Fruit fly (Drosophila melanogaster): Measurements from ENCODE around the gene MsrA.

The MsrA gene

dm6 chr3L:15547187-15547790, 36.4 kb downstream of the MsrA start:
- no peak for TF ChIP-seq CG11617 (GFP tag; optimal IDR thresholded peaks at IDR 0.05)
- TF ChIP-seq kay (GFP tag; ENCODE audit: borderline replicate concordance) = peak; percentile 64
- TF ChIP-seq cic (GFP tag; optimal IDR thresholded peaks at IDR 0.05) = peak; percentile 8
- TF ChIP-seq CG7045 (GFP tag; optimal IDR thresholded peaks at IDR 0.05) = no peak

- TF ChIP-seq CG14711 (tag; optimal IDR thresholded peaks at IDR 0.05) (no peak), CG1620 (GFP tag; optimal IDR thresholded peaks at IDR 0.05) (no peak), Clk (GFP tag; optimal IDR thresholded peaks at IDR 0.05) (no peak), CG11617 (GFP tag; optimal IDR thresholded peaks at IDR 0.05) (peak; percentile 3), CG33017 (tag; optimal IDR thresholded peaks at IDR 0.05) (peak; percentile 12), ovo (GFP tag; optimal IDR thresholded peaks at IDR 0.05) (no peak), kay (GFP tag; ENCODE audit: borderline replicate concordance) (no peak), CG7045 (GFP tag; optimal IDR thresholded peaks at IDR 0.05) (peak; percentile 0), CG5204 (GFP tag; optimal IDR thresholded peaks at IDR 0.05) (no peak), cic (GFP tag; optimal IDR thresholded peaks at IDR 0.05) (peak; percentile 2)
Measured at dm6 chr3L:15548843-15549242, 38.0 kb downstream of the MsrA start.

- TF ChIP-seq Hr96 (GFP tag; optimal IDR thresholded peaks at IDR 0.05) (no peak), Crg-1 (GFP tag; optimal IDR thresholded peaks at IDR 0.05) (no peak), CG7101 (tag; optimal IDR thresholded peaks at IDR 0.05) (peak; percentile 45), pad (GFP tag; optimal IDR thresholded peaks at IDR 0.05) (peak; percentile 94), toe (GFP tag; optimal IDR thresholded peaks at IDR 0.05) (no peak), CG33017 (tag; optimal IDR thresholded peaks at IDR 0.05) (peak; percentile 59), CG12768 (GFP tag; optimal IDR thresholded peaks at IDR 0.05) (peak; percentile 96), tj (GFP tag; optimal IDR thresholded peaks at IDR 0.05) (peak; percentile 86), CG1620 (GFP tag; optimal IDR thresholded peaks at IDR 0.05) (no peak), Mnt (GFP tag; optimal IDR thresholded peaks at IDR 0.05) (peak; percentile 59), CG14711 (tag; optimal IDR thresholded peaks at IDR 0.05) (peak; percentile 65), CG5204 (GFP tag; optimal IDR thresholded peaks at IDR 0.05) (no peak), Clk (GFP tag; optimal IDR thresholded peaks at IDR 0.05) (peak; percentile 54), cnc (optimal IDR thresholded peaks at IDR 0.05) (no peak), cic (GFP tag; optimal IDR thresholded peaks at IDR 0.05) (peak; percentile 72), CG11617 (GFP tag; optimal IDR thresholded peaks at IDR 0.05) (peak; percentile 14), bab1 (GFP tag; optimal IDR thresholded peaks at IDR 0.05) (peak; percentile 68), CG7045 (GFP tag; optimal IDR thresholded peaks at IDR 0.05) (peak; percentile 27), ovo (GFP tag; optimal IDR thresholded peaks at IDR 0.05) (no peak), kay (GFP tag; ENCODE audit: borderline replicate concordance) (peak; percentile 95)
Measured at dm6 chr3L:15553993-15554644, 43.3 kb downstream of the MsrA start, which contains the start of gene AGO2. Gene AGO2, plus strand, starts transcription at chr3L:15554113.

dm6 chr3L:15562727-15563057, 51.8 kb downstream of the MsrA start:
- no peak for TF ChIP-seq Crg-1 (GFP tag; optimal IDR thresholded peaks at IDR 0.05)
- TF ChIP-seq CG14711 (tag; optimal IDR thresholded peaks at IDR 0.05) = no peak
- no peak for TF ChIP-seq cic (GFP tag; optimal IDR thresholded peaks at IDR 0.05)
- TF ChIP-seq CG1620 (GFP tag; optimal IDR thresholded peaks at IDR 0.05) = no peak
- no peak for TF ChIP-seq CG33017 (tag; optimal IDR thresholded peaks at IDR 0.05)
- TF ChIP-seq bab1 (GFP tag; optimal IDR thresholded peaks at IDR 0.05) = no peak
- TF ChIP-seq cnc (optimal IDR thresholded peaks at IDR 0.05) = no peak
- TF ChIP-seq CG12768 (GFP tag; optimal IDR thresholded peaks at IDR 0.05) = no peak
- TF ChIP-seq tj (GFP tag; optimal IDR thresholded peaks at IDR 0.05) = no peak
- TF ChIP-seq toe (GFP tag; optimal IDR thresholded peaks at IDR 0.05) = no peak
- no peak for TF ChIP-seq CG7045 (GFP tag; optimal IDR thresholded peaks at IDR 0.05)
- TF ChIP-seq CG5204 (GFP tag; optimal IDR thresholded peaks at IDR 0.05) = no peak
- TF ChIP-seq kay (GFP tag; ENCODE audit: borderline replicate concordance) = no peak
- TF ChIP-seq CG7101 (tag; optimal IDR thresholded peaks at IDR 0.05) = no peak
- no peak for TF ChIP-seq Clk (GFP tag; optimal IDR thresholded peaks at IDR 0.05)
- TF ChIP-seq Mnt (GFP tag; optimal IDR thresholded peaks at IDR 0.05) = no peak
- no peak for TF ChIP-seq Hr96 (GFP tag; optimal IDR thresholded peaks at IDR 0.05)
